Worm (Caenorhabditis elegans): ENCODE data around the gene T19A5.3.

DNA sequence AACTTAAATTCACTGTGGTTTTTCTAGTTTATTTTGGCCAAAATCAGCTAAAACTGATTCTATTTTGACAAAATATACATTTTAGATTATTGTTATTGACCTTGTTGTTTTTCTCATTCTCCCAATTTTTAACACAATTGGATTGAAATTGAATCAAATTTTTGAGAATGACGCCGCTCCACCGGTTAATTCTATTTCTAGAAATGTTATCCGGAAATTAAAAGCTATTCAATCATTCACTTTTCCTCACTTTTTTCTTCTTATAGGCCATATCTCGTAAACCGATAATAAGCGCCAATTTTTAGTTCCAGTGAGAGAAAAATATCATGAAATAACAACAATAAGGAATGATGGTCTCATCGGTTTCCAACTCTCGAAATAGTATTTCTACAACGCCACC lies 41.2 kb downstream of the T19A5.3 start, which contains the start of gene frpr-12:
- TF ChIP-seq jun-1 (tag; optimal IDR thresholded peaks at IDR 0.05) (no peak), nhr-11 (tag; optimal IDR thresholded peaks at IDR 0.05) (no peak), nfya-1 (tag; optimal IDR thresholded peaks at IDR 0.05; ENCODE audit: insufficient read depth) (no peak), ceh-28 (tag; optimal IDR thresholded peaks at IDR 0.05) (no peak), lin-15B (tag; optimal IDR thresholded peaks at IDR 0.05) (no peak), fkh-2 (tag; optimal IDR thresholded peaks at IDR 0.05) (no peak), nhr-12 (tag; optimal IDR thresholded peaks at IDR 0.05) (no peak), nhr-25 (tag; optimal IDR thresholded peaks at IDR 0.05) (no peak)
